Worm (Caenorhabditis elegans): ENCODE measurements around the gene hyls-1.

Gene hyls-1

DNA sequence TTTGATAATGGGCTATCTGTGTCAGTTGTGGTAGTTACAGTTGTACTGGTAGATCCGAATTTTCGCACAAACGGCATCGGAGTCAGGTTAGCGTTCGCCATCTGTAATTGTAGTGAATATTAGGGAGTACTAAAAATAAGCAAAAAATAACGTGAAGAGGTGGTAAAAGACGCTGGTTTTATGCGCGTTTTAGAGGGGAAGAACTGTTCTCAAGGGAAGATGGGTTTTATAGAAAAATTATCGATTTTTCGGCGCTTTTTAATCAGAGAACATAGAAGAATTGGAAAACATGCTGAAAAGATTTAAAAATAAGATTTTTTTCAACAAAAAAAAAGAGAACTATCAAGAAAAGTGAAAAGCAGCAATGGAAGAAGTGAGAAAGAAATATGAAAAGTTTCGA is 14.0 kb upstream of the hyls-1 start, which contains the start of gene C13F10.7:
Gene C13F10.7 (minus strand): TSS at position 101 of the 400 bp plus-strand sequence.
- TF ChIP-seq elt-2 (tag; optimal IDR thresholded peaks at IDR 0.05), result no peak
- no peak for TF ChIP-seq dpl-1 (GFP tag; optimal IDR thresholded peaks at IDR 0.05)
- TF ChIP-seq lir-3 (tag; optimal IDR thresholded peaks at IDR 0.05; ENCODE audit: poor library complexity), result no peak
- TF ChIP-seq ztf-11 (tag; optimal IDR thresholded peaks at IDR 0.05), result no peak
- no peak for TF ChIP-seq dsc-1 (tag; optimal IDR thresholded peaks at IDR 0.05)
- no peak for TF ChIP-seq C16A3.4 (tag; optimal IDR thresholded peaks at IDR 0.05)
- no peak for TF ChIP-seq egl-13 (tag; optimal IDR thresholded peaks at IDR 0.05)
- no peak for TF ChIP-seq ama-1 (optimal IDR thresholded peaks at IDR 0.05)
- TF ChIP-seq hlh-17 (GFP tag; optimal IDR thresholded peaks at IDR 0.05; ENCODE audit: borderline replicate concordance), result no peak
- no peak for TF ChIP-seq tlp-1 (tag; optimal IDR thresholded peaks at IDR 0.05)
- TF ChIP-seq ces-1 (GFP tag; optimal IDR thresholded peaks at IDR 0.05), result no peak
- TF ChIP-seq snu-23 (GFP tag; optimal IDR thresholded peaks at IDR 0.05), result no peak
- TF ChIP-seq ets-5 (GFP tag; IDR thresholded peaks at IDR 0.05), result no peak
- TF ChIP-seq lin-14 (GFP tag; optimal IDR thresholded peaks at IDR 0.05), result no peak

DNA sequence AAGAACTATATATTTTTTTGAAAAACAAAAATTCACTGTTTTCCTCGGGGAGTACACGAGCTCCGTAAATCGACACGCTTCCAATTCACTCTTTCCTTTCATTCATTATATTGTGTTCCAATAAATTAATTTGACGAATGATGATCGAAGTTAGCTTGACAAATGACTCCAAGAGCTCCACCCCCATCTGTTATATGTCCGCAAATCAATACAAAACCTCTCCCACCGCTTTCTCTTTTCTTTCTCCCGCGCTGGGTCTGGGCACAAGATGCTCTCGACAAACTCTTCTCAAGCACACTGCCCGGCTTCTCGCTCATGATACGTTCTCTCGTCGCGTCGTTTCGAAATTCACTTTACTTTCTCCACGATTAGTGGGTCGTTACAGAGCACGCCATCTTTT is 13.2 kb upstream of the hyls-1 start, which contains the start of gene C13F10.1:
Gene C13F10.1 (plus strand): TSS at position 138 of the 400 bp plus-strand sequence.
- TF ChIP-seq zag-1 (tag; optimal IDR thresholded peaks at IDR 0.05), result no peak
- TF ChIP-seq isw-1 (GFP tag; IDR thresholded peaks at IDR 0.05), result no peak
- TF ChIP-seq ceh-82 (tag; optimal IDR thresholded peaks at IDR 0.05), result peak in 1 of 3 experiments; percentile 2
- peak; percentile 40 for TF ChIP-seq lin-14 (GFP tag; optimal IDR thresholded peaks at IDR 0.05)
- TF ChIP-seq dsc-1 (tag; optimal IDR thresholded peaks at IDR 0.05), result peak; percentile 23
- peak; percentile 53 for TF ChIP-seq rnt-1 (tag; optimal IDR thresholded peaks at IDR 0.05)
- no peak for TF ChIP-seq elt-3 (tag; optimal IDR thresholded peaks at IDR 0.05)

DNA sequence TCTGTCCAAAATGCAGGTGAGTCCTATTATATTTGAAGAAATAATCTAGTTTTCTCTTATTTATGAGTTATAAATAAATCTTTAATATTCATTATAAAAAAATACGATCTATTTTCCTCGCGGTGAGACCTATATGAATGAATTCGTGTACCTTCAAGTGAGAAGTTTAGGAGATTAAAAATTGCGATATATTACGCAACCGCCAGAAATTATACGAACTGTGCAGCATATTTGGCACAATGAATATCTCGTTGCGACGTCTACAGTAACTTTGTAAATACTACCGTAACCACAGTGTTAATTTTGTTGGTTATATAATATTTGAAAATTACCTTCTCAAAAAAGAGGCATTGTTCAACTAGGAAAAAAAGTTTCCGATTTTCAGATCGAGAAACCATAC is 12.8 kb upstream of the hyls-1 start:
- no peak for TF ChIP-seq lin-14 (GFP tag; optimal IDR thresholded peaks at IDR 0.05)
- TF ChIP-seq ztf-4 (tag; optimal IDR thresholded peaks at IDR 0.05), result no peak
- TF ChIP-seq irx-1 (tag; optimal IDR thresholded peaks at IDR 0.05), result no peak
- TF ChIP-seq hpl-2 (GFP tag; optimal IDR thresholded peaks at IDR 0.05), result no peak
- no peak for TF ChIP-seq lsy-2 (tag; optimal IDR thresholded peaks at IDR 0.05)

- peak; percentile 68 for TF ChIP-seq blmp-1 (tag; optimal IDR thresholded peaks at IDR 0.05)
- TF ChIP-seq lin-14 (GFP tag; optimal IDR thresholded peaks at IDR 0.05), result peak; percentile 46
- no peak for TF ChIP-seq lin-35 (GFP tag; optimal IDR thresholded peaks at IDR 0.05)
- no peak for TF ChIP-seq ztf-11 (tag; optimal IDR thresholded peaks at IDR 0.05)
- peak; percentile 20 for TF ChIP-seq mep-1 (tag; optimal IDR thresholded peaks at IDR 0.05)
- peak; percentile 3 for TF ChIP-seq rnt-1 (tag; optimal IDR thresholded peaks at IDR 0.05)
- TF ChIP-seq elt-3 (tag; optimal IDR thresholded peaks at IDR 0.05), result peak in 1 of 6 experiments; percentile 38
These were observed 12.2 kb upstream of the hyls-1 start, which contains the start of gene fkb-3 for ce11 chrV:7224947-7225346. Gene fkb-3, plus strand, starts transcription at chrV:7225223.

DNA sequence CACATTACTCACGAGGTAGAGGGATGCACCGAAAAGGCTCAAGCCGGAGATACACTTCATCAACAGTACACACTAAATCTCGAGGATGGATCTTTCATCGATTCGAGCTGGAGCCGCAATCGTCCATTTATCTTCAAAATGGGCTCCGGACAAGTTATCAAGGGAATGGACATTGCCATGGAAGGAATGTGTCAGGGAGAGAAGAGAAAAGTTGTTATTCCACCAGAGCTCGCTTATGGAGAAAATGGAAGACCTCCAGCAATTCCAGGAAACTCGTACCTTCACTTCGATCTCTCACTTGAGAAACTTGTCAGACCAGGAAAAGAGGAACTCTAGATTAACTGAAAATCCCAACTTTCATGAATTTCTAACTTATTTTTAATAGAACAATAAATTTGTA is 11.3 kb upstream of the hyls-1 start:
- TF ChIP-seq zag-1 (tag; optimal IDR thresholded peaks at IDR 0.05) (no peak), ztf-11 (tag; optimal IDR thresholded peaks at IDR 0.05) (no peak), efl-1 (optimal IDR thresholded peaks at IDR 0.05) (no peak), efl-1 (GFP tag; optimal IDR thresholded peaks at IDR 0.05 in 1 of 2) (peak in 1 of 2 experiments; percentile 10), ceh-88 (GFP tag; IDR thresholded peaks at IDR 0.05) (no peak), pag-3 (tag; optimal IDR thresholded peaks at IDR 0.05; ENCODE audit: borderline replicate concordance, insufficient read depth) (no peak), egl-27 (tag; optimal IDR thresholded peaks at IDR 0.05) (no peak), ama-1 (optimal IDR thresholded peaks at IDR 0.05) (no peak), grh-1 (GFP tag; IDR thresholded peaks at IDR 0.05) (no peak), lin-14 (GFP tag; optimal IDR thresholded peaks at IDR 0.05) (no peak)

Data from whole organism, L1 larva.